Worm (Caenorhabditis elegans) whole organism, L3 larva: ENCODE data around the gene clec-180.
A peak's percentile ranks its signal among the peaks of the same experiment; 100 is the strongest.

ENCODE experiments used
- R02D3.7 ChIP-seq: fragments of 150-350 bp; optimal IDR thresholded peaks from 2 replicates; lab custom pipeline; 2014; ENCODE audit warnings: missing biosample characterization, missing genetic modification characterization
- ama-1 ChIP-seq: fragments of 150-350 bp; optimal IDR thresholded peaks from 2 replicates; lab custom pipeline; 2018
- ceh-16 ChIP-seq: sonication (generic microtip); optimal IDR thresholded peaks from 2 replicates; lab custom pipeline; 2017; ENCODE audit warnings: missing biosample characterization, missing genetic modification characterization
- egl-5 ChIP-seq: fragments of 150-350 bp; optimal IDR thresholded peaks from 2 replicates; lab custom pipeline; 2017; ENCODE audit warnings: missing biosample characterization, missing genetic modification reagents, missing genetic modification characterization, inconsistent platforms
- elt-1 ChIP-seq: fragments of 150-350 bp; optimal IDR thresholded peaks from 2 replicates; lab custom pipeline; 2014; ENCODE audit warnings: missing biosample characterization, missing genetic modification characterization
- elt-2 ChIP-seq: sonication (generic microtip); optimal IDR thresholded peaks from 2 replicates; lab custom pipeline; 2016; ENCODE audit warnings: missing genetic modification reagents, mild to moderate bottlenecking, missing genetic modification characterization, missing compliant biosample characterization
- elt-3 ChIP-seq, 3 experiments: fragments of 150-350 bp in 1 of 3; sonication (generic microtip) in 2 of 3; optimal IDR thresholded peaks; 2 replicates in 2 of 3; 4 replicates in 1 of 3; lab custom pipeline; 2014 to 2017; ENCODE audit warnings: missing biosample characterization in 3 of 3, missing genetic modification characterization in 3 of 3
- fkh-10 ChIP-seq: sonication (generic microtip); optimal IDR thresholded peaks from 2 replicates; lab custom pipeline; 2017; ENCODE audit warnings: missing biosample characterization, missing genetic modification reagents, missing genetic modification characterization
- fkh-2 ChIP-seq: fragments of 150-350 bp; optimal IDR thresholded peaks from 2 replicates; lab custom pipeline; 2014; ENCODE audit warnings: missing biosample characterization, missing genetic modification reagents, missing genetic modification characterization
- lin-39 ChIP-seq: fragments of 150-350 bp; optimal IDR thresholded peaks from 2 replicates; lab custom pipeline; 2018; ENCODE audit warnings: missing biosample characterization, missing genetic modification reagents, missing genetic modification characterization
- lsy-12 ChIP-seq: sonication (generic microtip); optimal IDR thresholded peaks from 2 replicates; lab custom pipeline; 2016; ENCODE audit warnings: mild to moderate bottlenecking, missing genetic modification characterization, missing compliant biosample characterization
- mdl-1 ChIP-seq: fragments of 150-350 bp; optimal IDR thresholded peaks from 2 replicates; lab custom pipeline; 2014; ENCODE audit warnings: missing biosample characterization, missing genetic modification characterization
- nfya-1 ChIP-seq: sonication (generic microtip); optimal IDR thresholded peaks from 2 replicates; lab custom pipeline; 2017; ENCODE audit warnings: missing genetic modification characterization, mild to moderate bottlenecking, missing compliant biosample characterization, antibody characterized with exemption, moderate library complexity; ENCODE audit not compliant: insufficient read depth
- nhr-11 ChIP-seq: fragments of 150-350 bp; optimal IDR thresholded peaks from 2 replicates; lab custom pipeline; 2014; ENCODE audit warnings: missing biosample characterization, missing genetic modification characterization
- nhr-12 ChIP-seq: fragments of 150-350 bp; optimal IDR thresholded peaks from 2 replicates; lab custom pipeline; 2014; ENCODE audit warnings: missing biosample characterization, missing genetic modification characterization
- nhr-25 ChIP-seq: sonication (generic microtip); optimal IDR thresholded peaks from 2 replicates; lab custom pipeline; 2017; ENCODE audit warnings: missing biosample characterization, missing genetic modification characterization
- nhr-28 ChIP-seq: fragments of 150-350 bp; optimal IDR thresholded peaks from 2 replicates; lab custom pipeline; 2014; ENCODE audit warnings: missing biosample characterization, missing genetic modification characterization
- nhr-43 ChIP-seq: sonication (generic microtip); optimal IDR thresholded peaks from 2 replicates; lab custom pipeline; 2016; ENCODE audit warnings: mild to moderate bottlenecking, missing genetic modification characterization, missing compliant biosample characterization; ENCODE audit not compliant: poor library complexity, severe bottlenecking
- nhr-76 ChIP-seq: fragments of 150-350 bp; sonication (generic microtip); optimal IDR thresholded peaks from 5 replicates; lab custom pipeline; 2014; ENCODE audit warnings: missing biosample characterization, missing genetic modification characterization
- nhr-77 ChIP-seq: fragments of 150-350 bp; optimal IDR thresholded peaks from 2 replicates; lab custom pipeline; 2014; ENCODE audit warnings: missing biosample characterization, missing genetic modification characterization
- pha-4 ChIP-seq: fragments of 150-350 bp; optimal IDR thresholded peaks from 2 replicates; lab custom pipeline; 2014; ENCODE audit warnings: missing biosample characterization, missing genetic modification reagents, missing genetic modification characterization
- pqm-1 ChIP-seq: fragments of 150-350 bp; optimal IDR thresholded peaks from 2 replicates; lab custom pipeline; 2017; ENCODE audit warnings: missing biosample characterization, missing genetic modification characterization, inconsistent platforms
- sea-2 ChIP-seq: fragments of 150-350 bp; sonication (generic microtip); optimal IDR thresholded peaks from 4 replicates; lab custom pipeline; 2014; ENCODE audit warnings: missing biosample characterization, missing genetic modification reagents, missing genetic modification characterization
- skn-1 ChIP-seq: fragments of 150-350 bp; optimal IDR thresholded peaks from 2 replicates; lab custom pipeline; 2014; ENCODE audit warnings: missing biosample characterization, missing genetic modification characterization
- snpc-4 ChIP-seq: fragments of 150-350 bp; optimal IDR thresholded peaks from 2 replicates; lab custom pipeline; 2014; ENCODE audit warnings: missing biosample characterization, missing genetic modification characterization
- tbx-2 ChIP-seq: sonication (generic microtip); optimal IDR thresholded peaks from 2 replicates; lab custom pipeline; 2016; ENCODE audit warnings: mild to moderate bottlenecking, missing genetic modification characterization, missing compliant biosample characterization
- unc-39 ChIP-seq: sonication (generic microtip); optimal IDR thresholded peaks from 4 replicates; lab custom pipeline; 2017; ENCODE audit warnings: missing biosample characterization, missing genetic modification characterization
- unc-62 ChIP-seq: fragments of 150-350 bp; sonication (generic microtip); optimal IDR thresholded peaks from 4 replicates; lab custom pipeline; 2014; ENCODE audit warnings: missing biosample characterization, missing genetic modification reagents, missing genetic modification characterization
- zag-1 ChIP-seq: fragments of 150-350 bp; optimal IDR thresholded peaks from 2 replicates; lab custom pipeline; 2014; ENCODE audit warnings: missing biosample characterization, missing genetic modification characterization

Gene clec-180

ce11 chrIV:7568593-7568992 lies at the start of gene clec-180:
clec-180 (plus strand) TSS chrIV:7568893.
- TF ChIP-seq elt-1 (tag; lab: Kevin White, UChicago), result no peak
- no peak for TF ChIP-seq nhr-25 (tag; lab: Kevin White, UChicago)
- no peak for TF ChIP-seq mdl-1 (tag; lab: Kevin White, UChicago)
- TF ChIP-seq nhr-28 (tag; lab: Kevin White, UChicago), result no peak

DNA sequence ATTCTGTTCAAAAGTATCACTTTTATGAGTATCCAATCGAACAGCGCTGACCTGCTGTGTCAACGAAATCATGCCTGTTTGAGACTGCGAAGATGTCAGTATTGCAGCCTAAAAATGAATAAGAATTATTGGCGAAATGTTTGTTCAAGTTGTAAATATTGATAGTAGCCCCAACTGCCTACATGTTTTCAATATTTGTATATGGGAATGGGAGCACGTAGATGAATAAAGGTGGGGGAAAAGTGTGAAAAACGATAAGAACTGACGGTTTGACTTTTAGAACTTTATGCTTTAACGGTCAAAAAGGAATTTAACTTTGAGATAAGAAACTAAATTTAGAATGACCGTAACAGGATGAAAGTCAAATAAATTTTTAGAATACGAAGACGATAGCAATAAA lies 48.4 kb upstream of the clec-180 start:
- TF ChIP-seq pha-4 (tag; lab: Kevin White, UChicago) (peak; percentile 50), elt-2 (peak; percentile 62), sea-2 (GFP tag; lab: Kevin White, UChicago) (no peak), pqm-1 (peak; percentile 73), nhr-77 (no peak), ama-1 (lab: Kevin White, UChicago) (no peak)

- TF ChIP-seq pha-4 (tag; lab: Kevin White, UChicago) (peak; percentile 48), elt-2 (peak; percentile 65), skn-1 (no peak), pqm-1 (peak; percentile 50)
These were observed 47.9 kb upstream of the clec-180 start for ce11 chrIV:7520841-7521240.

- TF ChIP-seq unc-62 (GFP tag; lab: Kevin White, UChicago), result no peak
- TF ChIP-seq unc-39 (tag; lab: Kevin White, UChicago), result no peak
- TF ChIP-seq tbx-2 (tag; lab: Kevin White, UChicago), result no peak
- no peak for TF ChIP-seq elt-3 (tag; optimal IDR thresholded peaks at IDR 0.05; lab: Kevin White, UChicago)
- TF ChIP-seq pha-4 (tag; lab: Kevin White, UChicago), result no peak
- TF ChIP-seq nfya-1, result no peak
- no peak for TF ChIP-seq ama-1 (lab: Kevin White, UChicago)
- no peak for TF ChIP-seq nhr-11 (tag; lab: Kevin White, UChicago)
- TF ChIP-seq snpc-4 (tag; lab: Kevin White, UChicago), result no peak
- no peak for TF ChIP-seq nhr-28 (tag; lab: Kevin White, UChicago)
- TF ChIP-seq fkh-2 (tag; lab: Kevin White, UChicago), result no peak
- no peak for TF ChIP-seq lin-39 (tag; lab: Kevin White, UChicago)
- no peak for TF ChIP-seq nhr-43 (tag; lab: Kevin White, UChicago)
- no peak for TF ChIP-seq skn-1
- TF ChIP-seq mdl-1 (tag; lab: Kevin White, UChicago), result no peak
These were observed 47.1 kb upstream of the clec-180 start for ce11 chrIV:7521591-7521990.

- TF ChIP-seq pha-4 (tag; lab: Kevin White, UChicago) (peak; percentile 27), lsy-12 (no peak)
- TF ChIP-seq, all 47 proteins: peak for 1
These were observed 44.9 kb upstream of the clec-180 start for ce11 chrIV:7523744-7524143.

DNA sequence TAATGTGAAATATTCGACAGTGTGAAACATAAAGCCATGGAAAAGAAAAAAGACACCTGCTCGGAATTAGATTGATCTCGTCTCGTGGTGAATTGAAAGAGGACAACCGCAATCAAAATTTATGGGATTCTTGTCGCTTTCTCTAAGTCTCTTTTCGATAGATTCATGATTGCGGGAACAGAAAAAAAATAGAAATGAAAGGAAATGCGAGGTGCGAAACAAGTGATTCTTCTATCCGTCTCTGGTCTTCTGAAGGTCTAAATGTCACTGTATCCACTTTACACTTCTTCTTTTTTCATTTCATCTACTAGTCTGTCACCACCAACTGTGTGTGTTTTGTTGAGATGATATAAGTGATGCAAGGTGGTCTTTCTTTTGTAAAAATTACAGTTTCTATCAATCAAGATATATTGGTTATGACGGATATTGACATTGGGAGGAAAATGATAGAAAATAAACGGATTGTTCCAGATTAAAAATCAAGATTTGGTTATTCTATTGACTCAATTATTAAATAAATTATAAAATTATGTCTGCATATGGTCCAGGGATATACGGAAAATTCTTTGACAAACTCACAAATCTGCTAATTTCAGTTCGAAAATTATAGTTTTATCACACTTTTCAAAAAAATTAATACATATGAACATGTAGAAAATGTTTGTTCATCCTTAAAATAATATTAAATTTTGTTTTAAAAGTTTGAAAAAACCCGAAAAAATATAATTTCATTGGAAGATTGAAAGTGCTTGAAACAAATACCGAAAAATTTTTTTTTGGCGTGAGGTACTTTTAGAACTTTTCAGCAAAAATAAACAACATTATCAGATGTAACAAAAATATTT lies 38.2 kb upstream of the clec-180 start:
- TF ChIP-seq R02D3.7 (no peak), nhr-11 (tag; lab: Kevin White, UChicago) (no peak), skn-1 (no peak), nhr-12 (tag; lab: Kevin White, UChicago) (no peak), nhr-25 (tag; lab: Kevin White, UChicago) (peak; percentile 48), fkh-10 (no peak), nhr-76 (tag; lab: Kevin White, UChicago) (no peak), ceh-16 (tag; lab: Kevin White, UChicago) (no peak), zag-1 (tag; lab: Kevin White, UChicago) (no peak), egl-5 (peak; percentile 26), nhr-43 (tag; lab: Kevin White, UChicago) (no peak), elt-3 (tag; optimal IDR thresholded peaks at IDR 0.05; lab: Kevin White, UChicago) (no peak), lsy-12 (no peak), mdl-1 (tag; lab: Kevin White, UChicago) (no peak)
- TF ChIP-seq, all 47 proteins: peak for 2
